Worm (Caenorhabditis elegans): ENCODE data around the gene pqn-48.

The pqn-48 gene

ce11 chrII:4089183-4089582, 50.5 kb downstream of the pqn-48 start (continued):
- TF ChIP-seq snpc-4 (GFP tag; optimal IDR thresholded peaks at IDR 0.05): no peak
- peak in 2 of 4 experiments; percentile 6 to 25 for TF ChIP-seq snpc-4 (tag; optimal IDR thresholded peaks at IDR 0.05)
- no peak for TF ChIP-seq athp-1 (tag; optimal IDR thresholded peaks at IDR 0.05)
- 0 out of 2 replicates have a peak, but pooled peaks have one; percentile 20 for TF ChIP-seq cebp-1 (GFP tag; IDR thresholded peaks at IDR 0.05)
- peak; percentile 73 for TF ChIP-seq cebp-1 (tag; optimal IDR thresholded peaks at IDR 0.05)
- peak; percentile 75 for TF ChIP-seq nfyb-1 (GFP tag; IDR thresholded peaks at IDR 0.05)
- TF ChIP-seq tbp1 (GFP tag; optimal IDR thresholded peaks at IDR 0.05): peak; percentile 61
- peak; percentile 71 for TF ChIP-seq ztf-22 (GFP tag; optimal IDR thresholded peaks at IDR 0.05)
- no peak for TF ChIP-seq aptf-3 (GFP tag; IDR thresholded peaks at IDR 0.05)
- TF ChIP-seq sea-2 (GFP tag; IDR thresholded peaks at IDR 0.05): no peak
- peak; percentile 47 for TF ChIP-seq madf-10 (tag; optimal IDR thresholded peaks at IDR 0.05)
- TF ChIP-seq C06A6.2 (GFP tag; conservative IDR thresholded peaks at IDR 0.05): peak; percentile 76
- peak; percentile 78 for TF ChIP-seq K11D2.4 (GFP tag; IDR thresholded peaks at IDR 0.05)
- TF ChIP-seq Y95B8A.8 (GFP tag; IDR thresholded peaks at IDR 0.05): no peak
- peak; percentile 65 for TF ChIP-seq dox-1 (GFP tag; IDR thresholded peaks at IDR 0.05)
- peak; percentile 42; the same call in 1 of the 2 replicates for TF ChIP-seq Y56A3A.18 (GFP tag; IDR thresholded peaks at IDR 0.05)
- no peak for TF ChIP-seq lag-1 (GFP tag; IDR thresholded peaks at IDR 0.05)
- TF ChIP-seq ceh-79 (tag; optimal IDR thresholded peaks at IDR 0.05): no peak
- TF ChIP-seq somi-1 (GFP tag; optimal IDR thresholded peaks at IDR 0.05): peak; percentile 93

ce11 chrII:4090790-4091189, 52.1 kb downstream of the pqn-48 start:
- TF ChIP-seq atf-7 (tag; optimal IDR thresholded peaks at IDR 0.05): no peak
- TF ChIP-seq egl-18 (GFP tag; IDR thresholded peaks at IDR 0.05): no peak
- no peak for TF ChIP-seq ceh-27 (GFP tag; optimal IDR thresholded peaks at IDR 0.05)
- no peak for TF ChIP-seq snpc-1.1 (tag; optimal IDR thresholded peaks at IDR 0.05; ENCODE audit: insufficient read depth)
- no peak for TF ChIP-seq F37B4.10 (GFP tag; IDR thresholded peaks at IDR 0.05)
- no peak for TF ChIP-seq B0019.2 (GFP tag; conservative IDR thresholded peaks at IDR 0.05)
- no peak for TF ChIP-seq unc-130 (GFP tag; optimal IDR thresholded peaks at IDR 0.05)
- TF ChIP-seq F23B12.7 (tag; optimal IDR thresholded peaks at IDR 0.05; ENCODE audit: insufficient read depth): no peak
- no peak for TF ChIP-seq K11D2.4 (GFP tag; IDR thresholded peaks at IDR 0.05)
- TF ChIP-seq aptf-2 (GFP tag; conservative IDR thresholded peaks at IDR 0.05): no peak
- TF ChIP-seq lag-1 (GFP tag; IDR thresholded peaks at IDR 0.05): no peak
- no peak for TF ChIP-seq sptf-2 (GFP tag; optimal IDR thresholded peaks at IDR 0.05)
- TF ChIP-seq hlh-26 (GFP tag; conservative IDR thresholded peaks at IDR 0.05): no peak
- no peak for TF ChIP-seq ZK185.1 (tag; optimal IDR thresholded peaks at IDR 0.05; ENCODE audit: poor library complexity, severe bottlenecking)
- TF ChIP-seq hmg-1.2 (GFP tag; IDR thresholded peaks at IDR 0.05): no peak

ce11 chrII:4091828-4092227, 53.1 kb downstream of the pqn-48 start, which contains the start of gene R11F4.1:
R11F4.1 (plus strand) TSS chrII:4091930.
- TF ChIP-seq K11D2.4 (GFP tag; IDR thresholded peaks at IDR 0.05) (0 out of 2 replicates have a peak, but pooled peaks have one; percentile 11), somi-1 (GFP tag; optimal IDR thresholded peaks at IDR 0.05) (no peak), let-526 (GFP tag; IDR thresholded peaks at IDR 0.05) (no peak)

ce11 chrII:4092502-4092901, 53.8 kb downstream of the pqn-48 start:
- TF ChIP-seq bed-2 (GFP tag; IDR thresholded peaks at IDR 0.05) (no peak), K12H6.12 (tag; optimal IDR thresholded peaks at IDR 0.05) (peak; percentile 88), cebp-2 (GFP tag; IDR thresholded peaks at IDR 0.05) (0 out of 2 replicates have a peak, but pooled peaks have one; percentile 53)
